Fruit fly (Drosophila melanogaster) whole organism, prepupa: ENCODE results near the gene dy.

Experiments
- Blimp-1 ChIP-seq: fragments of 200-800 bp; sonication (Bioruptor generic); optimal IDR thresholded peaks from 3 replicates; lab custom pipeline; 2017; ENCODE audit warnings: missing biosample characterization, missing genetic modification characterization, mild to moderate bottlenecking, moderate library complexity, missing genetic modification reagents
- CG10631 ChIP-seq: fragments of 200-800 bp; sonication (Bioruptor generic); optimal IDR thresholded peaks from 2 replicates; lab custom pipeline; 2016; ENCODE audit warnings: missing biosample characterization, missing genetic modification characterization
- CG10669 ChIP-seq: fragments of 200-800 bp; sonication (Bioruptor generic); optimal IDR thresholded peaks from 3 replicates; lab custom pipeline; 2018; ENCODE audit warnings: missing biosample characterization, mild to moderate bottlenecking, missing genetic modification characterization, moderate library complexity
- CG11762 ChIP-seq: fragments of 200-800 bp; sonication (Bioruptor generic); optimal IDR thresholded peaks from 3 replicates; lab custom pipeline; 2016; ENCODE audit warnings: missing biosample characterization, missing genetic modification characterization; ENCODE audit not compliant: insufficient read depth
- CG11902 ChIP-seq: fragments of 200-800 bp; sonication (Bioruptor generic); optimal IDR thresholded peaks from 3 replicates; lab custom pipeline; 2016; ENCODE audit warnings: missing biosample characterization, missing genetic modification characterization
- CG15336 ChIP-seq: fragments of 200-800 bp; sonication (Bioruptor generic); IDR thresholded peaks from 2 replicates; pipeline ENCODE4 v1.3.6; 2022; ENCODE audit warnings: missing biosample characterization, missing genetic modification characterization
- CG1621 ChIP-seq: fragments of 200-800 bp; sonication (Bioruptor generic); optimal IDR thresholded peaks from 3 replicates; lab custom pipeline; 2018; ENCODE audit warnings: missing biosample characterization, mild to moderate bottlenecking, missing genetic modification characterization
- CG16779 ChIP-seq: fragments of 200-800 bp; sonication (Bioruptor generic); optimal IDR thresholded peaks from 3 replicates; lab custom pipeline; 2017; ENCODE audit warnings: missing biosample characterization, mild to moderate bottlenecking, missing genetic modification characterization
- CG3032 ChIP-seq: fragments of 200-800 bp; optimal IDR thresholded peaks from 2 replicates; lab custom pipeline; 2019; ENCODE audit warnings: missing biosample characterization, mild to moderate bottlenecking, missing genetic modification characterization, moderate library complexity
- CG31627 ChIP-seq: fragments of 200-800 bp; sonication (Bioruptor generic); optimal IDR thresholded peaks from 3 replicates; lab custom pipeline; 2016; ENCODE audit warnings: missing biosample characterization, missing genetic modification characterization
- CG32006 ChIP-seq: fragments of 200-800 bp; sonication (Bioruptor generic); optimal IDR thresholded peaks from 3 replicates; lab custom pipeline; 2017; ENCODE audit warnings: missing biosample characterization, mild to moderate bottlenecking, missing genetic modification characterization
- CG34406 ChIP-seq: fragments of 200-800 bp; sonication (Bioruptor generic); optimal IDR thresholded peaks from 3 replicates; lab custom pipeline; 2016; ENCODE audit warnings: missing biosample characterization, missing genetic modification characterization
- CG4318 ChIP-seq: fragments of 200-800 bp; sonication (Bioruptor generic); optimal IDR thresholded peaks from 3 replicates; lab custom pipeline; 2017; ENCODE audit warnings: missing biosample characterization, mild to moderate bottlenecking, missing genetic modification characterization
- CG6792 ChIP-seq: fragments of 200-800 bp; sonication (Bioruptor generic); optimal IDR thresholded peaks from 3 replicates; lab custom pipeline; 2016; ENCODE audit warnings: missing biosample characterization, missing genetic modification characterization
- CG6854 ChIP-seq: fragments of 200-800 bp; sonication (Bioruptor generic); optimal IDR thresholded peaks from 2 replicates; lab custom pipeline; 2017; ENCODE audit warnings: missing biosample characterization, mild to moderate bottlenecking, missing genetic modification characterization
- CG7368 ChIP-seq: fragments of 200-800 bp; sonication (Bioruptor generic); optimal IDR thresholded peaks from 3 replicates; lab custom pipeline; 2016; ENCODE audit warnings: missing biosample characterization, missing genetic modification characterization
- CG8119 ChIP-seq: fragments of 200-800 bp; sonication (Bioruptor generic); IDR thresholded peaks from 3 replicates; pipeline ENCODE4 v1.3.6; 2022; ENCODE audit warnings: missing biosample characterization, missing genetic modification characterization
- CG8319 ChIP-seq: fragments of 200-800 bp; sonication (Bioruptor generic); optimal IDR thresholded peaks from 3 replicates; lab custom pipeline; 2016; ENCODE audit warnings: missing biosample characterization, missing genetic modification characterization
- CG8632 ChIP-seq: fragments of 200-800 bp; sonication (Bioruptor generic); optimal IDR thresholded peaks from 3 replicates; lab custom pipeline; 2016; ENCODE audit warnings: missing biosample characterization, missing genetic modification characterization
- CG9139 ChIP-seq: fragments of 200-800 bp; sonication (Bioruptor generic); optimal IDR thresholded peaks from 3 replicates; lab custom pipeline; 2017; ENCODE audit warnings: missing biosample characterization, mild to moderate bottlenecking, missing genetic modification characterization
- Eip75B ChIP-seq: fragments of 200-800 bp; sonication (Bioruptor generic); optimal IDR thresholded peaks from 3 replicates; lab custom pipeline; 2016; ENCODE audit warnings: missing biosample characterization, missing genetic modification characterization
- Eip78C ChIP-seq: fragments of 200-800 bp; sonication (Bioruptor generic); peaks from one replicate; lab custom pipeline; 2016; ENCODE audit warnings: missing biosample characterization, missing genetic modification characterization
- Eip93F ChIP-seq: fragments of 200-800 bp; sonication (Bioruptor generic); optimal IDR thresholded peaks from 2 replicates; lab custom pipeline; 2016; ENCODE audit warnings: missing biosample characterization, mild to moderate bottlenecking, missing genetic modification characterization
- Ets21C ChIP-seq: fragments of 200-800 bp; sonication (Bioruptor generic); optimal IDR thresholded peaks from 3 replicates; lab custom pipeline; 2016; ENCODE audit warnings: missing biosample characterization, missing genetic modification characterization
- Ets96B ChIP-seq: fragments of 200-800 bp; optimal IDR thresholded peaks from 2 replicates; lab custom pipeline; 2019; ENCODE audit warnings: missing biosample characterization, mild to moderate bottlenecking, missing genetic modification characterization, moderate library complexity
- Gug ChIP-seq: fragments of 200-800 bp; sonication (Bioruptor generic); IDR thresholded peaks from 2 replicates; pipeline ENCODE4 v1.3.6; 2022; ENCODE audit warnings: missing biosample characterization, missing genetic modification characterization
- Hr38 ChIP-seq: sonication (Bioruptor generic); optimal IDR thresholded peaks from 2 replicates; lab custom pipeline; 2016; ENCODE audit warnings: missing biosample characterization, missing genetic modification characterization
- Lpt ChIP-seq: fragments of 200-800 bp; sonication (Bioruptor generic); optimal IDR thresholded peaks from 3 replicates; lab custom pipeline; 2016; ENCODE audit warnings: missing biosample characterization, missing genetic modification characterization
- Smox ChIP-seq: fragments of 200-800 bp; sonication (Bioruptor generic); optimal IDR thresholded peaks from 3 replicates; lab custom pipeline; 2016; ENCODE audit warnings: missing biosample characterization, missing genetic modification characterization
- Sox102F ChIP-seq: fragments of 200-800 bp; sonication (Bioruptor generic); optimal IDR thresholded peaks from 2 replicates; lab custom pipeline; 2016; ENCODE audit warnings: missing biosample characterization, mild to moderate bottlenecking, missing genetic modification characterization
- Sox14 ChIP-seq: fragments of 200-800 bp; sonication (Bioruptor generic); optimal IDR thresholded peaks from 3 replicates; lab custom pipeline; 2016; ENCODE audit warnings: missing biosample characterization, missing genetic modification characterization
- achi ChIP-seq: fragments of 200-800 bp; sonication (Bioruptor generic); optimal IDR thresholded peaks from 3 replicates; lab custom pipeline; 2016; ENCODE audit warnings: missing biosample characterization, missing genetic modification characterization
- cyc ChIP-seq: fragments of 200-800 bp; sonication (Bioruptor generic); optimal IDR thresholded peaks from 3 replicates; lab custom pipeline; 2016; ENCODE audit warnings: missing biosample characterization, missing genetic modification characterization
- dac ChIP-seq: fragments of 200-800 bp; sonication (Bioruptor generic); optimal IDR thresholded peaks from 2 replicates; lab custom pipeline; 2017; ENCODE audit warnings: missing biosample characterization, mild to moderate bottlenecking, missing genetic modification characterization
- dsx ChIP-seq: fragments of 200-800 bp; optimal IDR thresholded peaks from 3 replicates; lab custom pipeline; 2019; ENCODE audit warnings: missing biosample characterization, mild to moderate bottlenecking, missing genetic modification characterization, moderate library complexity; ENCODE audit not compliant: poor library complexity, severe bottlenecking
- eg ChIP-seq: fragments of 200-800 bp; sonication (Bioruptor generic); IDR thresholded peaks from 3 replicates; pipeline ENCODE4 v1.3.6; 2022; ENCODE audit warnings: missing biosample characterization, missing genetic modification characterization
- fd85E ChIP-seq: fragments of 200-800 bp; sonication (Bioruptor generic); optimal IDR thresholded peaks from 3 replicates; lab custom pipeline; 2016; ENCODE audit warnings: missing biosample characterization, missing genetic modification characterization
- lz ChIP-seq: fragments of 200-800 bp; sonication (Bioruptor generic); optimal IDR thresholded peaks from 3 replicates; lab custom pipeline; 2016; ENCODE audit warnings: missing biosample characterization, missing genetic modification characterization
- net ChIP-seq: fragments of 200-800 bp; sonication (Bioruptor generic); optimal IDR thresholded peaks from 3 replicates; lab custom pipeline; 2016; ENCODE audit warnings: missing biosample characterization, missing genetic modification characterization
- salr ChIP-seq, 2 experiments: fragments of 200-800 bp; sonication (Bioruptor generic); optimal IDR thresholded peaks; 3 replicates each; lab custom pipeline; 2016 to 2018; ENCODE audit warnings: missing biosample characterization in 2 of 2, missing genetic modification characterization in 2 of 2, mild to moderate bottlenecking in 1 of 2
- spab ChIP-seq: fragments of 200-800 bp; sonication (Bioruptor generic); optimal IDR thresholded peaks from 2 replicates; lab custom pipeline; 2017; ENCODE audit warnings: missing biosample characterization, mild to moderate bottlenecking, missing genetic modification characterization, missing genetic modification reagents
- ss ChIP-seq, 2 experiments: fragments of 200-800 bp; sonication (Bioruptor generic); optimal IDR thresholded peaks; 2 replicates in 1 of 2; 3 replicates in 1 of 2; lab custom pipeline; 2017 to 2018; ENCODE audit warnings: mild to moderate bottlenecking in 2 of 2, missing biosample characterization in 2 of 2, missing genetic modification characterization in 2 of 2, moderate library complexity in 1 of 2
- svp ChIP-seq: fragments of 200-800 bp; sonication (Bioruptor generic); peaks from one replicate; lab custom pipeline; 2016; ENCODE audit warnings: missing biosample characterization, missing genetic modification characterization
- vri ChIP-seq: fragments of 200-800 bp; sonication (Bioruptor generic); optimal IDR thresholded peaks from 3 replicates; lab custom pipeline; 2016; ENCODE audit warnings: missing biosample characterization, mild to moderate bottlenecking, missing genetic modification characterization

The dy gene

dm6 chrX:11819241-11819862 lies 40.8 kb upstream of the dy start (continued):
- TF ChIP-seq Blimp-1 (no peak), CG6854 (GFP tag; lab: Kevin White, UChicago) (no peak), fd85E (GFP tag; lab: Kevin White, UChicago) (no peak), CG8632 (GFP tag; lab: Kevin White, UChicago) (no peak), achi (GFP tag; lab: Kevin White, UChicago) (no peak), spab (GFP tag; lab: Kevin White, UChicago) (no peak), CG7368 (GFP tag; lab: Kevin White, UChicago) (no peak), Eip75B (GFP tag; lab: Kevin White, UChicago) (peak; percentile 31), CG8319 (GFP tag; lab: Kevin White, UChicago) (no peak), CG32006 (peak; percentile 43), ss (GFP tag; optimal IDR thresholded peaks at IDR 0.05; lab: Kevin White, UChicago) (no peak), vri (GFP tag; lab: Kevin White, UChicago) (peak; percentile 22), Hr38 (GFP tag; lab: Kevin White, UChicago) (no peak), CG34406 (GFP tag; lab: Kevin White, UChicago) (no peak), eg (GFP tag; lab: Robert Waterston, UW) (peak; percentile 42; the same call in 1 of the 3 replicates), CG6792 (no peak), Eip93F (no peak), Eip78C (GFP tag; lab: Kevin White, UChicago) (peak; percentile 68), CG16779 (tag; lab: Kevin White, UChicago) (no peak), CG11902 (GFP tag; lab: Kevin White, UChicago) (no peak), svp (GFP tag; lab: Kevin White, UChicago) (peak; percentile 90), CG9139 (GFP tag; lab: Kevin White, UChicago) (no peak), CG1621 (no peak), Ets21C (GFP tag; lab: Kevin White, UChicago) (no peak), lz (GFP tag; lab: Kevin White, UChicago) (no peak), Sox14 (GFP tag; lab: Kevin White, UChicago) (peak; percentile 84)

dm6 chrX:11818767-11819089 lies 40.1 kb upstream of the dy start:
- TF ChIP-seq Ets21C (GFP tag; lab: Kevin White, UChicago) (no peak), achi (GFP tag; lab: Kevin White, UChicago) (no peak)

- peak; percentile 85 for TF ChIP-seq Ets21C (GFP tag; lab: Kevin White, UChicago)
- TF ChIP-seq Gug (GFP tag; lab: Robert Waterston, UW): peak; percentile 95
- peak; percentile 93 for TF ChIP-seq dac
- TF ChIP-seq CG8319 (GFP tag; lab: Kevin White, UChicago): peak; percentile 84
- TF ChIP-seq CG11762 (GFP tag; lab: Kevin White, UChicago): peak; percentile 94
- peak; percentile 92 for TF ChIP-seq CG6792
- TF ChIP-seq CG3032 (tag; lab: Kevin White, UChicago): peak; percentile 82
- peak; percentile 92 for TF ChIP-seq vri (GFP tag; lab: Kevin White, UChicago)
- peak; percentile 73 for TF ChIP-seq CG6854 (GFP tag; lab: Kevin White, UChicago)
- peak; percentile 98 for TF ChIP-seq eg (GFP tag; lab: Robert Waterston, UW)
- peak; percentile 67 to 91 for TF ChIP-seq salr (GFP tag; optimal IDR thresholded peaks at IDR 0.05; lab: Kevin White, UChicago)
- peak; percentile 89 for TF ChIP-seq CG31627 (GFP tag; lab: Kevin White, UChicago)
- TF ChIP-seq CG10669 (GFP tag; lab: Kevin White, UChicago): peak; percentile 89
- peak; percentile 91 for TF ChIP-seq Smox (GFP tag; lab: Kevin White, UChicago)
- TF ChIP-seq lz (GFP tag; lab: Kevin White, UChicago): peak; percentile 94
- peak; percentile 95 for TF ChIP-seq net (GFP tag; lab: Kevin White, UChicago)
- peak; percentile 97 for TF ChIP-seq CG32006
- TF ChIP-seq CG4318 (GFP tag; lab: Kevin White, UChicago): peak; percentile 95
- peak; percentile 90 for TF ChIP-seq CG34406 (GFP tag; lab: Kevin White, UChicago)
- TF ChIP-seq CG10631 (GFP tag; lab: Kevin White, UChicago): peak; percentile 92
- peak; percentile 90 for TF ChIP-seq Ets96B (tag; lab: Kevin White, UChicago)
- TF ChIP-seq CG8119 (GFP tag; lab: Robert Waterston, UW): peak; percentile 98
- peak; percentile 85 for TF ChIP-seq dsx (GFP tag; lab: Kevin White, UChicago)
- TF ChIP-seq CG16779 (tag; lab: Kevin White, UChicago): peak; percentile 87
- TF ChIP-seq CG8632 (GFP tag; lab: Kevin White, UChicago): peak; percentile 88
- peak; percentile 94 for TF ChIP-seq Sox102F
- TF ChIP-seq Lpt (GFP tag; lab: Kevin White, UChicago): peak; percentile 96
- peak; percentile 99 for TF ChIP-seq CG15336 (GFP tag; lab: Robert Waterston, UW)
- peak; percentile 96 for TF ChIP-seq Sox14 (GFP tag; lab: Kevin White, UChicago)
- peak; percentile 87 for TF ChIP-seq cyc (GFP tag; lab: Kevin White, UChicago)
- TF ChIP-seq fd85E (GFP tag; lab: Kevin White, UChicago): peak; percentile 66
Measured at dm6 chrX:11818047-11818766, 39.6 kb upstream of the dy start.
